Fruit fly (Drosophila melanogaster) whole organism: ENCODE results near the gene MstProx.

Source experiments
- CG8478 ChIP-seq: fragments of >200 bp; optimal IDR thresholded peaks from 2 replicates; lab custom pipeline; 2018; ENCODE audit warnings: inconsistent platforms
- EcR ChIP-seq, 2 experiments: fragments of >200 bp; optimal IDR thresholded peaks; 2 replicates each; lab custom pipeline; 2017; ENCODE audit warnings: missing biosample characterization in 2 of 2, missing genetic modification characterization in 2 of 2, missing genetic modification reagents in 2 of 2
- usp ChIP-seq: fragments of >200 bp; optimal IDR thresholded peaks from 2 replicates; lab custom pipeline; 2017; ENCODE audit warnings: missing biosample characterization, missing genetic modification characterization, mixed read lengths

DNA sequence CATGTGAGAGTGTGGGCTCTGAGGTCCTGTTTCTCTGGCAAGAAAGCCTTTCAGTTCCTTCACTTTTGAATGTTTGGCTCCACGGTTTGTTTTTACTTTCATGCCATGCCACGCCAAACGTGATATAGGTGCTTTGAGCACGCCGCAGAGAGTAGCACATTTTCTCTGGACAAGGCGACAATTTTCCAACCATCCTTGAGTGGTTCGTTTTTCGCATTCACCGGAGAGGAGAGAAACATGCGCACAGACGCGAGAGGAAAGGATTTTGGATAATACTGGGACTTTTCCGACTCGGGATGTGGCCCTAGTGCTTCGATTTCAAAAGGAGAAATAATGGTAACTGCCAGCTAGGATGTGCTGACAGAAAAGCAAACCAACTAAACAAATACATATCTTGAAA lies 24.9 kb upstream of the MstProx start:
- no peak for TF ChIP-seq usp
- no peak for TF ChIP-seq CG8478 (lab: Kevin White, UChicago)
- no peak for TF ChIP-seq EcR (GFP tag; optimal IDR thresholded peaks at IDR 0.05; lab: Kevin White, UChicago)
